Worm (Caenorhabditis elegans): ENCODE results near the gene pos-1.
A peak's percentile ranks its signal among the peaks of the same experiment; 100 is the strongest.

The pos-1 gene

ce11 chrV:8413432-8414021 lies 359 bp upstream of the pos-1 start, which contains the start of gene vha-18 (continued):
- no peak for TF ChIP-seq ZK185.1 (tag; optimal IDR thresholded peaks at IDR 0.05; ENCODE audit: poor library complexity, severe bottlenecking)
- TF ChIP-seq aptf-3 (GFP tag; IDR thresholded peaks at IDR 0.05) = no peak
- TF ChIP-seq ztf-28 (GFP tag; IDR thresholded peaks at IDR 0.05) = peak; percentile 85; the same call in 1 of the 2 replicates
- peak; percentile 63 for TF ChIP-seq tbp1 (GFP tag; optimal IDR thresholded peaks at IDR 0.05)
- no peak for TF ChIP-seq ceh-40 (GFP tag; IDR thresholded peaks at IDR 0.05)
- TF ChIP-seq him-1 (tag; optimal IDR thresholded peaks at IDR 0.05) = peak; percentile 58
- TF ChIP-seq dpff-1 (tag; optimal IDR thresholded peaks at IDR 0.05) = no peak
- TF ChIP-seq lsy-27 (tag; optimal IDR thresholded peaks at IDR 0.05; ENCODE audit: borderline replicate concordance, insufficient read depth) = no peak
- peak; percentile 91 for TF ChIP-seq rcor-1 (GFP tag; IDR thresholded peaks at IDR 0.05)
- TF ChIP-seq tbx-9 (tag; optimal IDR thresholded peaks at IDR 0.05; ENCODE audit: borderline replicate concordance) = no peak
- TF ChIP-seq B0035.1 (tag; optimal IDR thresholded peaks at IDR 0.05) = no peak
- no peak for TF ChIP-seq atf-7 (tag; optimal IDR thresholded peaks at IDR 0.05)
- TF ChIP-seq B0336.3 (GFP tag; IDR thresholded peaks at IDR 0.05) = peak; percentile 84
- TF ChIP-seq efl-1 (GFP tag; optimal IDR thresholded peaks at IDR 0.05) = peak; percentile 90
- no peak for TF ChIP-seq ztf-25 (GFP tag; IDR thresholded peaks at IDR 0.05)
- peak; percentile 74; the same call in 1 of the 2 replicates for TF ChIP-seq pbrm-1 (GFP tag; IDR thresholded peaks at IDR 0.05)
- TF ChIP-seq Y95B8A.8 (GFP tag; IDR thresholded peaks at IDR 0.05) = peak; percentile 86; the same call in 1 of the 2 replicates
- no peak for TF ChIP-seq egl-18 (GFP tag; IDR thresholded peaks at IDR 0.05)
- TF ChIP-seq T26A5.8 (tag; optimal IDR thresholded peaks at IDR 0.05) = no peak
- TF ChIP-seq Y53G8AR.9 (GFP tag; conservative IDR thresholded peaks at IDR 0.05) = 0 out of 2 replicates have a peak, but pooled peaks have one; percentile 60
- no peak for TF ChIP-seq sptf-2 (GFP tag; optimal IDR thresholded peaks at IDR 0.05)
- peak; percentile 90 for TF ChIP-seq tlf-1 (GFP tag; optimal IDR thresholded peaks at IDR 0.05)
- no peak for TF ChIP-seq lin-26 (GFP tag; IDR thresholded peaks at IDR 0.05)
- TF ChIP-seq ztf-18 (tag; optimal IDR thresholded peaks at IDR 0.05) = peak; percentile 70
- no peak for TF ChIP-seq F55B11.4 (tag; optimal IDR thresholded peaks at IDR 0.05; ENCODE audit: borderline replicate concordance, insufficient read depth)
- TF ChIP-seq ets-4 (GFP tag; optimal IDR thresholded peaks at IDR 0.05) = no peak
- TF ChIP-seq lin-54 (GFP tag; optimal IDR thresholded peaks at IDR 0.05) = peak; percentile 90
- no peak for TF ChIP-seq F57C9.4 (tag; optimal IDR thresholded peaks at IDR 0.05)
- TF ChIP-seq mes-4 (tag; optimal IDR thresholded peaks at IDR 0.05) = no peak
- TF ChIP-seq snpc-4 (GFP tag; optimal IDR thresholded peaks at IDR 0.05) = no peak
- peak in 3 of 4 experiments; percentile 27 to 71 (median 55) for TF ChIP-seq snpc-4 (tag; optimal IDR thresholded peaks at IDR 0.05)
- no peak for TF ChIP-seq nhr-179 (tag; optimal IDR thresholded peaks at IDR 0.05)
- TF ChIP-seq attf-5 (GFP tag; optimal IDR thresholded peaks at IDR 0.05) = no peak
- TF ChIP-seq madf-10 (tag; optimal IDR thresholded peaks at IDR 0.05) = no peak
- TF ChIP-seq unc-62 (GFP tag; optimal IDR thresholded peaks at IDR 0.05) = no peak
- TF ChIP-seq ztf-22 (GFP tag; optimal IDR thresholded peaks at IDR 0.05) = no peak
- TF ChIP-seq ama-1 (optimal IDR thresholded peaks at IDR 0.05) = no peak
- TF ChIP-seq ama-1 (GFP tag; optimal IDR thresholded peaks at IDR 0.05) = no peak
- TF ChIP-seq mcd-1 (GFP tag; IDR thresholded peaks at IDR 0.05) = peak; percentile 94
- peak; percentile 97 for TF ChIP-seq D2030.7 (GFP tag; IDR thresholded peaks at IDR 0.05)
- peak; percentile 95 for TF ChIP-seq hmg-1.2 (GFP tag; IDR thresholded peaks at IDR 0.05)
- TF ChIP-seq chd-7 (tag; optimal IDR thresholded peaks at IDR 0.05) = no peak
- TF ChIP-seq athp-1 (tag; optimal IDR thresholded peaks at IDR 0.05) = peak; percentile 3
- peak; percentile 87 for TF ChIP-seq xnd-1 (tag; optimal IDR thresholded peaks at IDR 0.05)
- TF ChIP-seq madf-8 (GFP tag; conservative IDR thresholded peaks at IDR 0.05) = peak; percentile 94
- peak; percentile 58; the same call in 1 of the 2 replicates for TF ChIP-seq lir-1 (GFP tag; conservative IDR thresholded peaks at IDR 0.05)
- TF ChIP-seq nhr-90 (tag; optimal IDR thresholded peaks at IDR 0.05) = no peak
- no peak for TF ChIP-seq ztf-26 (tag; optimal IDR thresholded peaks at IDR 0.05)
- TF ChIP-seq Y67H2A.10 (GFP tag; conservative IDR thresholded peaks at IDR 0.05) = no peak; the same call in 1 of the 2 replicates

Measured in whole organism, young adult.